Fruit fly (Drosophila melanogaster): ENCODE measurements around the gene CG13693.

Gene CG13693

dm6 chr2L:221939-222489 lies 10.3 kb upstream of the CG13693 start (continued):
- no peak for TF ChIP-seq dimm (GFP tag; IDR thresholded peaks at IDR 0.05)
- TF ChIP-seq CG15601 (tag; optimal IDR thresholded peaks at IDR 0.05), result peak; percentile 18
- no peak for TF ChIP-seq Bteb2 (GFP tag; optimal IDR thresholded peaks at IDR 0.05)
- peak; percentile 89 for TF ChIP-seq CG15479 (GFP tag; optimal IDR thresholded peaks at IDR 0.05)
- no peak for TF ChIP-seq danr (GFP tag; IDR thresholded peaks at IDR 0.05)
- TF ChIP-seq bowl (GFP tag; IDR thresholded peaks at IDR 0.05), result no peak
- TF ChIP-seq Sry-β (GFP tag; optimal IDR thresholded peaks at IDR 0.05), result no peak
- TF ChIP-seq pnt (GFP tag; optimal IDR thresholded peaks at IDR 0.05), result peak; percentile 31
- TF ChIP-seq CG3995 (GFP tag; optimal IDR thresholded peaks at IDR 0.05), result no peak
- peak; percentile 48 for TF ChIP-seq Fer1 (GFP tag; optimal IDR thresholded peaks at IDR 0.05)
- no peak for TF ChIP-seq grau (tag; optimal IDR thresholded peaks at IDR 0.05)
- no peak for TF ChIP-seq CG4424 (GFP tag; optimal IDR thresholded peaks at IDR 0.05)
- peak; percentile 43 for TF ChIP-seq repo (GFP tag; optimal IDR thresholded peaks at IDR 0.05)
- no peak for TF ChIP-seq Ada2b (GFP tag; IDR thresholded peaks at IDR 0.05)
- no peak for TF ChIP-seq Ptx1 (GFP tag; IDR thresholded peaks at IDR 0.05)
- peak; percentile 25 for TF ChIP-seq CG15696 (tag; optimal IDR thresholded peaks at IDR 0.05)
- TF ChIP-seq usp (GFP tag; optimal IDR thresholded peaks at IDR 0.05), result no peak
- no peak for TF ChIP-seq maf-S (GFP tag; optimal IDR thresholded peaks at IDR 0.05)
- TF ChIP-seq en (GFP tag; optimal IDR thresholded peaks at IDR 0.05), result peak; percentile 1
- TF ChIP-seq Vsx1 (GFP tag; optimal IDR thresholded peaks at IDR 0.05), result no peak
- TF ChIP-seq E2f1 (GFP tag; IDR thresholded peaks at IDR 0.05), result no peak
- peak; percentile 40; the same call in 2 of the 3 replicates for TF ChIP-seq ci (GFP tag; IDR thresholded peaks at IDR 0.05)
- TF ChIP-seq CG7271 (tag; optimal IDR thresholded peaks at IDR 0.05), result no peak
- no peak for TF ChIP-seq Asciz (GFP tag; optimal IDR thresholded peaks at IDR 0.05)
- no peak for TF ChIP-seq CG1602 (GFP tag; optimal IDR thresholded peaks at IDR 0.05)
- TF ChIP-seq CG13296 (GFP tag; optimal IDR thresholded peaks at IDR 0.05), result peak; percentile 12
- TF ChIP-seq CG8281 (tag; optimal IDR thresholded peaks at IDR 0.05), result no peak
- TF ChIP-seq Bgb (GFP tag; IDR thresholded peaks at IDR 0.05; ENCODE audit: partially characterized antibody), result peak; percentile 12; the same call in 1 of the 2 replicates
- TF ChIP-seq ato (GFP tag; IDR thresholded peaks at IDR 0.05; ENCODE audit: partially characterized antibody), result no peak
- no peak for TF ChIP-seq Sry-δ (GFP tag; optimal IDR thresholded peaks at IDR 0.05)
- TF ChIP-seq crc (GFP tag; optimal IDR thresholded peaks at IDR 0.05), result no peak
- TF ChIP-seq z (GFP tag; IDR thresholded peaks at IDR 0.05), result peak; percentile 83
- TF ChIP-seq az2 (GFP tag; optimal IDR thresholded peaks at IDR 0.05), result no peak
- TF ChIP-seq da (GFP tag; optimal IDR thresholded peaks at IDR 0.05), result no peak
- TF ChIP-seq Gug (GFP tag; IDR thresholded peaks at IDR 0.05), result no peak
- no peak for TF ChIP-seq CG15011 (GFP tag; optimal IDR thresholded peaks at IDR 0.05)
- TF ChIP-seq disco-r (GFP tag; optimal IDR thresholded peaks at IDR 0.05), result no peak
- TF ChIP-seq ara (GFP tag; IDR thresholded peaks at IDR 0.05), result no peak
- TF ChIP-seq CG15073 (GFP tag; optimal IDR thresholded peaks at IDR 0.05), result no peak
- TF ChIP-seq fd102C (GFP tag; optimal IDR thresholded peaks at IDR 0.05), result no peak
- TF ChIP-seq HmgD (GFP tag; optimal IDR thresholded peaks at IDR 0.05), result no peak
- TF ChIP-seq NfI (GFP tag; optimal IDR thresholded peaks at IDR 0.05), result no peak
- no peak for TF ChIP-seq cato (GFP tag; optimal IDR thresholded peaks at IDR 0.05; ENCODE audit: borderline replicate concordance)
- no peak for TF ChIP-seq CG30431 (GFP tag; optimal IDR thresholded peaks at IDR 0.05)
- peak; percentile 21 for TF ChIP-seq bigmax (GFP tag; optimal IDR thresholded peaks at IDR 0.05)
- no peak for TF ChIP-seq klu (GFP tag; IDR thresholded peaks at IDR 0.05)
- no peak for TF ChIP-seq CG4707 (GFP tag; optimal IDR thresholded peaks at IDR 0.05)
- no peak for TF ChIP-seq CG2116 (GFP tag; optimal IDR thresholded peaks at IDR 0.05)
- TF ChIP-seq lola (GFP tag; optimal IDR thresholded peaks at IDR 0.05), result no peak
- TF ChIP-seq CG12391 (tag; optimal IDR thresholded peaks at IDR 0.05), result no peak
- TF ChIP-seq CG9215 (GFP tag; IDR thresholded peaks at IDR 0.05), result no peak

All from whole organism, embryonic.